Worm (Caenorhabditis elegans) whole organism, L4 larva: ENCODE results near the gene cyld-1.
A peak's percentile ranks its signal among the peaks of the same experiment; 100 is the strongest.

Experiments used
- F10B5.3 ChIP-seq: sonication (generic microtip); optimal IDR thresholded peaks from 2 replicates; lab custom pipeline; 2016; ENCODE audit warnings: mild to moderate bottlenecking, missing genetic modification characterization, missing compliant biosample characterization
- F26F4.8 ChIP-seq: fragments of 200-800 bp; sonication (Bioruptor generic); conservative IDR thresholded peaks from 2 replicates; pipeline ENCODE4 v1.3.6; 2022; ENCODE audit warnings: missing genetic modification characterization, missing compliant biosample characterization
- R02D3.7 ChIP-seq: fragments of 150-350 bp; sonication (generic microtip); optimal IDR thresholded peaks from 3 replicates; lab custom pipeline; 2014; ENCODE audit warnings: missing biosample characterization, missing genetic modification characterization
- T26A8.4 ChIP-seq: fragments of 200-800 bp; sonication (Bioruptor generic); IDR thresholded peaks from 2 replicates; pipeline ENCODE4 v1.3.6; 2022; ENCODE audit warnings: missing genetic modification characterization, missing compliant biosample characterization
- Y5F2A.4 ChIP-seq: fragments of 200-800 bp; sonication (Bioruptor generic); optimal IDR thresholded peaks from 2 replicates; lab custom pipeline; 2018; ENCODE audit warnings: mild to moderate bottlenecking, missing genetic modification characterization, missing compliant biosample characterization
- Y75B8A.6 ChIP-seq: fragments of 200-800 bp; sonication (Bioruptor generic); IDR thresholded peaks from 2 replicates; pipeline ENCODE4 v1.3.6; 2022; ENCODE audit warnings: missing genetic modification reagents, missing genetic modification characterization, missing compliant biosample characterization
- ZK337.2 ChIP-seq: fragments of 200-800 bp; sonication (Bioruptor generic); IDR thresholded peaks from 2 replicates; pipeline ENCODE4 v1.3.6; 2022; ENCODE audit warnings: missing genetic modification reagents, missing genetic modification characterization, missing compliant biosample characterization
- aha-1 ChIP-seq: fragments of 150-350 bp; peaks from one replicate; lab custom pipeline; 2014; ENCODE audit warnings: missing biosample characterization, missing genetic modification characterization
- ama-1 ChIP-seq: fragments of 150-350 bp; optimal IDR thresholded peaks from 2 replicates; lab custom pipeline; 2014; ENCODE audit warnings: inconsistent platforms, mixed read lengths
- ceh-20 ChIP-seq: fragments of 200-800 bp; sonication (Bioruptor generic); IDR thresholded peaks from 2 replicates; pipeline ENCODE4 v1.3.6; 2022; ENCODE audit warnings: missing genetic modification reagents, missing genetic modification characterization, missing compliant biosample characterization
- ceh-82 ChIP-seq: sonication (generic microtip); optimal IDR thresholded peaks from 2 replicates; lab custom pipeline; 2017; ENCODE audit warnings: missing biosample characterization, missing genetic modification characterization
- daf-16 ChIP-seq, 3 experiments: sonication (generic microtip); optimal IDR thresholded peaks; 2 replicates each; lab custom pipeline; 2016 to 2017; ENCODE audit warnings: missing genetic modification characterization in 3 of 3, missing genetic modification reagents in 3 of 3, mild to moderate bottlenecking in 2 of 3, missing compliant biosample characterization in 2 of 3, missing biosample characterization in 1 of 3, moderate library complexity in 1 of 3
- dmd-6 ChIP-seq: fragments of 200-800 bp; sonication (Bioruptor generic); IDR thresholded peaks from 2 replicates; pipeline ENCODE4 v1.3.6; 2022; ENCODE audit warnings: missing genetic modification reagents, missing genetic modification characterization, missing compliant biosample characterization
- dmd-9 ChIP-seq: fragments of 200-800 bp; sonication (Bioruptor generic); IDR thresholded peaks from 2 replicates; pipeline ENCODE4 v1.3.6; 2022; ENCODE audit warnings: missing genetic modification reagents, missing genetic modification characterization, missing compliant biosample characterization
- dve-1 ChIP-seq: sonication (generic microtip); optimal IDR thresholded peaks from 2 replicates; lab custom pipeline; 2017; ENCODE audit warnings: antibody characterized with exemption, mild to moderate bottlenecking, missing genetic modification characterization, missing compliant biosample characterization; ENCODE audit not compliant: insufficient read depth
- egl-43 ChIP-seq: fragments of 200-800 bp; sonication (Bioruptor generic); IDR thresholded peaks from 2 replicates; pipeline ENCODE4 v1.3.6; 2022; ENCODE audit warnings: missing genetic modification reagents, missing genetic modification characterization, missing compliant biosample characterization
- gei-8 ChIP-seq: fragments of 200-800 bp; sonication (Bioruptor generic); optimal IDR thresholded peaks from 2 replicates; lab custom pipeline; 2018; ENCODE audit warnings: mild to moderate bottlenecking, missing genetic modification characterization, missing compliant biosample characterization
- hmg-1.1 ChIP-seq: fragments of 200-800 bp; sonication (Bioruptor generic); IDR thresholded peaks from 2 replicates; pipeline ENCODE4 v1.3.6; 2022; ENCODE audit warnings: missing genetic modification reagents, missing genetic modification characterization, missing compliant biosample characterization
- jun-1 ChIP-seq: fragments of 150-350 bp; optimal IDR thresholded peaks from 2 replicates; lab custom pipeline; 2014; ENCODE audit warnings: missing biosample characterization, missing genetic modification reagents, missing genetic modification characterization
- lin-13 ChIP-seq: fragments of 150-350 bp; optimal IDR thresholded peaks from 2 replicates; lab custom pipeline; 2014; ENCODE audit warnings: missing biosample characterization, missing genetic modification reagents, missing genetic modification characterization
- lin-39 ChIP-seq: fragments of 150-350 bp; optimal IDR thresholded peaks from 2 replicates; lab custom pipeline; 2014; ENCODE audit warnings: missing biosample characterization, missing genetic modification reagents, missing genetic modification characterization
- lsy-2 ChIP-seq, 2 experiments: fragments of 150-350 bp in 1 of 2; sonication (generic microtip) in 1 of 2; optimal IDR thresholded peaks; 2 replicates each; lab custom pipeline; 2014 to 2017; ENCODE audit warnings: missing biosample characterization in 2 of 2, missing genetic modification characterization in 2 of 2
- mes-2 ChIP-seq: sonication (generic microtip); optimal IDR thresholded peaks from 2 replicates; lab custom pipeline; 2016; ENCODE audit warnings: missing genotype, mild to moderate bottlenecking, missing genetic modification characterization, missing compliant biosample characterization; ENCODE audit not compliant: poor library complexity, severe bottlenecking
- nhr-11 ChIP-seq: fragments of 150-350 bp; optimal IDR thresholded peaks from 2 replicates; lab custom pipeline; 2014; ENCODE audit warnings: missing biosample characterization, missing genetic modification characterization
- nhr-237 ChIP-seq: sonication (generic microtip); optimal IDR thresholded peaks from 2 replicates; lab custom pipeline; 2017; ENCODE audit warnings: missing biosample characterization, missing genetic modification characterization
- nhr-48 ChIP-seq: sonication (generic microtip); optimal IDR thresholded peaks from 2 replicates; lab custom pipeline; 2016; ENCODE audit warnings: mild to moderate bottlenecking, missing genetic modification characterization, missing compliant biosample characterization
- pqm-1 ChIP-seq: sonication (generic microtip); optimal IDR thresholded peaks from 2 replicates; lab custom pipeline; 2017; ENCODE audit warnings: missing biosample characterization, missing genetic modification characterization
- rbr-2 ChIP-seq: sonication (generic microtip); optimal IDR thresholded peaks from 2 replicates; lab custom pipeline; 2016; ENCODE audit warnings: missing genotype, missing genetic modification characterization, missing compliant biosample characterization
- saeg-2 ChIP-seq: fragments of 200-800 bp; sonication (Bioruptor generic); IDR thresholded peaks from 2 replicates; pipeline ENCODE4 v1.3.6; 2022; ENCODE audit warnings: missing genetic modification reagents, missing genetic modification characterization, missing compliant biosample characterization
- skn-1 ChIP-seq: fragments of 150-350 bp; optimal IDR thresholded peaks from 2 replicates; lab custom pipeline; 2014; ENCODE audit warnings: missing biosample characterization, missing genetic modification characterization
- snpc-1.2 ChIP-seq: fragments of 200-800 bp; sonication (Bioruptor generic); IDR thresholded peaks from 2 replicates; pipeline ENCODE4 v1.3.6; 2022; ENCODE audit warnings: missing genetic modification reagents, missing genetic modification characterization, missing compliant biosample characterization
- spr-3 ChIP-seq: fragments of 200-800 bp; sonication (Bioruptor generic); optimal IDR thresholded peaks from 2 replicates; lab custom pipeline; 2018; ENCODE audit warnings: mild to moderate bottlenecking, missing genetic modification characterization, missing compliant biosample characterization
- unc-39 ChIP-seq: sonication (generic microtip); optimal IDR thresholded peaks from 2 replicates; lab custom pipeline; 2017; ENCODE audit warnings: missing biosample characterization, missing genetic modification characterization
- unc-62 ChIP-seq, 3 experiments: fragments of 150-350 bp in 1 of 3; sonication (generic microtip); optimal IDR thresholded peaks in 2 of 3; peaks in 1 of 3; 1 replicate in 1 of 3; 2 replicates in 2 of 3; lab custom pipeline; 2014 to 2017; ENCODE audit warnings: missing biosample characterization in 3 of 3, missing genetic modification characterization in 3 of 3, missing genetic modification reagents in 3 of 3, missing genotype in 1 of 3
- zag-1 ChIP-seq: fragments of 150-350 bp; optimal IDR thresholded peaks from 2 replicates; lab custom pipeline; 2014; ENCODE audit warnings: missing biosample characterization, missing genetic modification characterization
- zfp-3 ChIP-seq: fragments of 200-800 bp; sonication (Bioruptor generic); conservative IDR thresholded peaks from 2 replicates; pipeline ENCODE4 v1.3.6; 2022; ENCODE audit warnings: missing genetic modification reagents, missing genetic modification characterization, missing compliant biosample characterization
- zip-11 ChIP-seq: fragments of 200-800 bp; sonication (Bioruptor generic); IDR thresholded peaks from 2 replicates; pipeline ENCODE4 v1.3.6; 2022; ENCODE audit warnings: missing genetic modification characterization, missing compliant biosample characterization
- zip-2 ChIP-seq: fragments of 150-350 bp; optimal IDR thresholded peaks from 2 replicates; lab custom pipeline; 2014; ENCODE audit warnings: missing biosample characterization, missing genetic modification characterization

Gene cyld-1

DNA sequence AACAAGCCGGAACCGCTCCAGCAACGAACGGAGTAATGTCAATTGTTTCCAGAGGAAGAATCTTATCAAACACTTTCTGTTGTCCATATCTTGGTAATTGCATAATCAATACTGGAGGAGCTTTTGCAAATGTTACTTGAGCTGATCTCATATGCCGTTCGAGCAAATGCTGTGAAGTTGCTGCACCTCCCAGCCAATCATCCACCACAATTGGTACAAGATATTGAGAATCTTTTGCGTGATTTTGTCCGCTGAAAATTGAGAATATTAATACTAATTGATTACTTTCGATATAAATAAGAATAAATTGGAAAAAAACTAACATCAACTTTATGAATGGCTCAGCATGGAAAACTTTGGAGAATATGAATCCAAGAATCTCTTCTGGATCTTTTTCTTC is 10.7 kb downstream of the cyld-1 start:
- TF ChIP-seq nhr-48 (tag; lab: Kevin White, UChicago) (no peak), unc-39 (no peak), aha-1 (tag; lab: Kevin White, UChicago) (peak; percentile 54)

- TF ChIP-seq Y5F2A.4 (GFP tag; lab: Kevin White, UChicago) (no peak), hmg-1.1 (GFP tag; lab: Robert Waterston, UW) (no peak), Y75B8A.6 (no peak), zip-2 (tag; lab: Kevin White, UChicago) (no peak), zfp-3 (GFP tag; lab: Robert Waterston, UW) (no peak), lin-13 (no peak), zag-1 (tag; lab: Kevin White, UChicago) (no peak), lin-39 (tag; lab: Kevin White, UChicago) (no peak), gei-8 (GFP tag; lab: Kevin White, UChicago) (no peak), dmd-6 (GFP tag; lab: Robert Waterston, UW) (no peak), snpc-1.2 (GFP tag; lab: Robert Waterston, UW) (no peak), pqm-1 (tag; lab: Kevin White, UChicago) (no peak), dmd-9 (no peak), nhr-237 (tag; lab: Kevin White, UChicago) (no peak), mes-2 (tag; lab: Kevin White, UChicago) (no peak), zip-11 (no peak), ceh-20 (GFP tag; lab: Robert Waterston, UW) (no peak), F10B5.3 (tag; lab: Kevin White, UChicago) (no peak), daf-16 (GFP tag; optimal IDR thresholded peaks at IDR 0.05; lab: Kevin White, UChicago) (no peak), daf-16 (tag; optimal IDR thresholded peaks at IDR 0.05; lab: Kevin White, UChicago) (no peak)
- TF ChIP-seq, all 104 proteins: peak for 0
Observed at ce11 chrIII:9892855-9893254, 17.6 kb downstream of the cyld-1 start, which contains the start of gene mam-7. Gene mam-7, plus strand, starts transcription at chrIII:9893155.

DNA sequence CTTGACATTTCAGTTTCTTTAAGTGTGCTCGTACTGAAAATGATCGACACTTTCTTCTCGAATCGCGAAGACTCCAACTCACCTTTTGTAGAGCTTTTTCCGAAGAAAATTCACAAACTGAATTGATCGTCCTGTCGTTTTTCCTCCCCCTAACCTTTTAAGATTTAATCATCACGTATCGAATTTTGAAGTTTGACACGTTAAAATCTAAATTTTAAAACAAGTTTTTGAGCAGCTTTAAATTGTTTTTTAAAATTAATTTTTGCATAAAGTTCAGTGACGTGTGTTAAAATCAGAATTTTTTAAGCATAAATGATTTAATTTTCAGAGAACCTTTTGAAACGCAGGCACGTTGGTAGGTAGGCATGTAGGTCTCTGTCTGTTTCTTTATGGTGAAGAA is 19.1 kb downstream of the cyld-1 start, which contains the start of gene alg-4:
alg-4 (minus strand) TSS at position 101 of the 400 bp plus-strand sequence.
- TF ChIP-seq skn-1 (no peak), zip-2 (tag; lab: Kevin White, UChicago) (no peak), gei-8 (GFP tag; lab: Kevin White, UChicago) (no peak), T26A8.4 (GFP tag; lab: Robert Waterston, UW) (no peak), ama-1 (lab: Kevin White, UChicago) (no peak), lsy-2 (tag; optimal IDR thresholded peaks at IDR 0.05; lab: Kevin White, UChicago) (no peak), F26F4.8 (GFP tag; lab: Robert Waterston, UW) (no peak), dmd-6 (GFP tag; lab: Robert Waterston, UW) (no peak), saeg-2 (no peak)

DNA sequence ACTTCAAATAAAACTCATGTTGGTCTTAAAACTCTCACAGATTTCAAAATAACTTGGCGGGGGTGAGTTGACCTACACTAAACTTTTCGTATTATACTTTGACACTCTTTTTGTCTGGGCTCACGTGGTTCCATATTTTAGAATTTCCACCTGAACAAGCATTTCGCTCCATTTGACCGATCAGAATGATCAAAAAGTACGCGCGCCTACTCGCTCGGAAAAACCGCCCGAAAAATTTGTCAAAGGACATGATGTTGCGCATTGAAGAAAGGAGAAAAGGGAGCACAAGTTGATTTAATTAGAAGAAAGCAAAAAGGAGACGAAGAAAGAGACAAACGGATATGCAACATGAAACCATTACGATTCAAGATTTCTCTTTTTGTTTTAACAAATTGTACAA is 24.1 kb downstream of the cyld-1 start:
- TF ChIP-seq F26F4.8 (GFP tag; lab: Robert Waterston, UW) (no peak), dve-1 (tag; lab: Kevin White, UChicago) (no peak), ZK337.2 (no peak), unc-62 (GFP tag; optimal IDR thresholded peaks at IDR 0.05 in 1 of 2; lab: Kevin White, UChicago) (peak in 1 of 2 experiments; percentile 31), unc-62 (tag; optimal IDR thresholded peaks at IDR 0.05; lab: Kevin White, UChicago) (no peak), mes-2 (tag; lab: Kevin White, UChicago) (no peak), rbr-2 (tag; lab: Kevin White, UChicago) (no peak), R02D3.7 (tag; lab: Kevin White, UChicago) (no peak), aha-1 (tag; lab: Kevin White, UChicago) (peak; percentile 94)

DNA sequence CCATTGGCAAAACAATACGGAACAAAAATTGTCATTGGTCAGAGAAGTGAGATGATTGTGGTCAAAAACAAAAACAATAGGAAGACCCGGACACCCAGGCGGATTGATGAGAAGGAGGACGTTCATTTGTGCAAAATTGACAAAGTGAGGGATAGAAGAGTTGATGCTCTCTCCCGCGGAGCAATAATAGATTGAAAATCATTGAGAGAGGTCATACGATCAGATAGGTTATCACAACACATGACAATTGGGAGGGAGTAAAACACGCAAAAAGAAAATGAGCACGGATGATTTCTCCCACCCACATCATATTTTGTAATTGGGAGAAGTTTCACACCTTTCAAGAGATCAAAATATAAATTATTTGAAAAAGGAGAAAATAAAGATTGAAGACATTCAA is 24.8 kb downstream of the cyld-1 start:
- no peak for TF ChIP-seq R02D3.7 (tag; lab: Kevin White, UChicago)
- no peak for TF ChIP-seq ceh-82 (tag; lab: Kevin White, UChicago)
- peak; percentile 6 for TF ChIP-seq nhr-11 (tag; lab: Kevin White, UChicago)
- TF ChIP-seq daf-16 (GFP tag; optimal IDR thresholded peaks at IDR 0.05; lab: Kevin White, UChicago): no peak
- no peak for TF ChIP-seq daf-16 (tag; optimal IDR thresholded peaks at IDR 0.05; lab: Kevin White, UChicago)
- no peak for TF ChIP-seq egl-43 (GFP tag; lab: Robert Waterston, UW)
- TF ChIP-seq jun-1 (tag; lab: Kevin White, UChicago): no peak
- TF ChIP-seq spr-3: no peak
